Worm (Caenorhabditis elegans): Measurements from ENCODE around the gene osm-1.

- TF ChIP-seq pha-4 (GFP tag; IDR thresholded peaks at IDR 0.05) (no peak), pha-4 (tag; optimal IDR thresholded peaks at IDR 0.05) (no peak), F49E8.2 (tag; optimal IDR thresholded peaks at IDR 0.05; ENCODE audit: borderline replicate concordance) (no peak), fkh-10 (GFP tag; optimal IDR thresholded peaks at IDR 0.05) (peak; percentile 28), ZK546.5 (tag; optimal IDR thresholded peaks at IDR 0.05) (no peak), nhr-77 (tag; optimal IDR thresholded peaks at IDR 0.05) (no peak), nhr-28 (tag; optimal IDR thresholded peaks at IDR 0.05) (no peak), nhr-11 (tag; optimal IDR thresholded peaks at IDR 0.05) (no peak), set-16 (GFP tag; IDR thresholded peaks at IDR 0.05) (no peak), nhr-76 (tag; optimal IDR thresholded peaks at IDR 0.05) (no peak)
Measured at ce11 chrX:16564515-16565285, 24.2 kb downstream of the osm-1 start.
